Fruit fly (Drosophila melanogaster): ENCODE results near the gene CG33995.

CG33995 gene

dm6 chr2L:5036120-5036519 is 7.0 kb upstream of the CG33995 start:
- TF ChIP-seq Crg-1 (GFP tag; optimal IDR thresholded peaks at IDR 0.05) (no peak), Mnt (GFP tag; optimal IDR thresholded peaks at IDR 0.05) (no peak), CG1620 (GFP tag; optimal IDR thresholded peaks at IDR 0.05) (no peak), CG14711 (tag; optimal IDR thresholded peaks at IDR 0.05) (no peak), toe (GFP tag; optimal IDR thresholded peaks at IDR 0.05) (no peak), cnc (optimal IDR thresholded peaks at IDR 0.05) (no peak), ovo (GFP tag; optimal IDR thresholded peaks at IDR 0.05) (no peak), tj (GFP tag; optimal IDR thresholded peaks at IDR 0.05) (no peak), CG7045 (GFP tag; optimal IDR thresholded peaks at IDR 0.05) (no peak), kay (GFP tag; ENCODE audit: borderline replicate concordance) (no peak), Hr96 (GFP tag; optimal IDR thresholded peaks at IDR 0.05) (no peak)

DNA sequence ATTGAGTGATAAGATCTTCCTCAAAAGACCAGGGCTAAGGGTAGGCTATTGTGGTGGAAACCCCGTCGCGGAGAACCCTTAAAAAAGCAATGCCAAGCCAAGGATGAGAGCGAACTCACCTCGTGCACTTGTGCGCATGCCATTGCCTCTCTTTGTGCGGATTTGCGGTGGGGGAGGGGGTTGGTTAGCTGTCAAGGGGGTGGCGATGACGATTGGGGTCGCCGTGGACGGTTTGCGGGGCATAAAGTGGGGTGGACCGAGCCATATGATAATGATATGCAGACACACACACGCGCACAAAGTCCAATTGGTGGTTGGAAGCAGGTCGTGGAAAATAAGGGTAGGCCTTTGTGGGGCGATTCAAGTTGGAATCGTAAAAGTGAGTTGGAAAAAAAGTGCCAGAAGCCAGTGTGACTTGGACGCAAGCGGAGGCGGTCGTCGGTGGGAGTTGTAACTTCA is 5.6 kb upstream of the CG33995 start, which contains the start of the genes CG14042 and SP555:
Gene CG14042 (plus strand): TSS at position 308 of the 459 bp plus-strand sequence.
Gene SP555 (plus strand): TSS at position 308 of the 459 bp plus-strand sequence.
- no peak for TF ChIP-seq Crg-1 (GFP tag; optimal IDR thresholded peaks at IDR 0.05)
- no peak for TF ChIP-seq CG11617 (GFP tag; optimal IDR thresholded peaks at IDR 0.05)
- TF ChIP-seq pad (GFP tag; optimal IDR thresholded peaks at IDR 0.05): peak; percentile 18
- no peak for TF ChIP-seq Clk (GFP tag; optimal IDR thresholded peaks at IDR 0.05)

DNA sequence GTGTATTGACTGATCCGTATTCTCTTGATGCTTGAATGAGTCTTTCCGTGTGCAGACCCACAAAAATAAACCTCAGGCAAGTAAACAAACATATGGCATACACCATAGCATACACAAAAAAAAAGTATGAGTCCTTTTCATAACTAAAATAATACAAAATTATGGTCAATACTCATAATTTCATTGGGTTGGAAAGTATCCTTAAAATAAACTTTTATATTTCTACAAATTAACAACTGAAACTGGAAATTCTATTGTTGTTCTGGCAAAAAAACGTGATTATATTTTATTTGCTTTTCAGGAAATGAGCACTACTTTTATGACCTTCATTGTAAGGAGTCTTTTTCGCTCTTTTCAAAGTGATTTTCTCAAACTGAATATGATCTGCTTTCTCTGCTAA is 994 bp upstream of the CG33995 start:
- TF ChIP-seq Clk (GFP tag; optimal IDR thresholded peaks at IDR 0.05) (no peak), cnc (optimal IDR thresholded peaks at IDR 0.05) (no peak)

DNA sequence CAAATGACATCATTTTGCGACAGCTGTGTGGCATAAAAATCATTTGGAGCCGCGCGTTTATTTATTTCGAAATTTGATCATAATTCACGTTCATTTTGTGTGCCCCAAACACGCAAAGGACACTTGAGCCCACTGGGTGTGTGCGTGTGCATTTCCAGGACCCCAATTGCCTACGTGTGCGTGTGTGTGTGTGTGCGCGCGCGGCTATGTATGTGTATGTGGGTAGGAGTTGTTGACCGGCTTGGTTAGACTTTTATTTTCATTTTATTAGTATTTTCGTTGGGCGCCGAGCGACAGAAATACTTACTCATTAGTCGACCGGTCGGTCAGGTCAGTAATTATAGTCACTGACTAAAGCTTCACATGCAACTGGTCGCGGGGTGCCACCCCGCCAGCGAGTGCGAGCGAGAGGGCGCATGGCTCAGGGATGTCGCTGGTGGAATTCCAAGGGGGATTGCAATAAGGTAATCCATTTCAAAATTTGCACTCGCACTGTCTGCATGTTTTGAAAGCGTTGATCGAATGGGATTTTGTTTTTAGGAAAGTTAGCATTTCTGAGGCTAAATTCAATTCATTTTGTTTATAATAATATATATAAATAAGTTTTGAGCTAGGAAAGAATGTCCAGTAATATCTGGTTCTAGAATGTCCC is 551 bp downstream of the CG33995 start:
- TF ChIP-seq tj (GFP tag; optimal IDR thresholded peaks at IDR 0.05): no peak
- no peak for TF ChIP-seq cnc (optimal IDR thresholded peaks at IDR 0.05)
- TF ChIP-seq pad (GFP tag; optimal IDR thresholded peaks at IDR 0.05): no peak
- no peak for TF ChIP-seq Clk (GFP tag; optimal IDR thresholded peaks at IDR 0.05)
- no peak for TF ChIP-seq CG11617 (GFP tag; optimal IDR thresholded peaks at IDR 0.05)
- peak; percentile 22 for TF ChIP-seq CG14711 (tag; optimal IDR thresholded peaks at IDR 0.05)
- TF ChIP-seq CG33017 (tag; optimal IDR thresholded peaks at IDR 0.05): no peak
- TF ChIP-seq CG7045 (GFP tag; optimal IDR thresholded peaks at IDR 0.05): peak; percentile 59
- TF ChIP-seq Hr96 (GFP tag; optimal IDR thresholded peaks at IDR 0.05): no peak
- TF ChIP-seq ovo (GFP tag; optimal IDR thresholded peaks at IDR 0.05): no peak
- TF ChIP-seq toe (GFP tag; optimal IDR thresholded peaks at IDR 0.05): no peak
- TF ChIP-seq CG1620 (GFP tag; optimal IDR thresholded peaks at IDR 0.05): no peak
- peak; percentile 12 for TF ChIP-seq Mnt (GFP tag; optimal IDR thresholded peaks at IDR 0.05)
- TF ChIP-seq CG5204 (GFP tag; optimal IDR thresholded peaks at IDR 0.05): peak; percentile 30
- TF ChIP-seq CG7101 (tag; optimal IDR thresholded peaks at IDR 0.05): peak; percentile 6
- TF ChIP-seq kay (GFP tag; ENCODE audit: borderline replicate concordance): no peak
- peak; percentile 40 for TF ChIP-seq CG12768 (GFP tag; optimal IDR thresholded peaks at IDR 0.05)
- TF ChIP-seq Crg-1 (GFP tag; optimal IDR thresholded peaks at IDR 0.05): no peak
- TF ChIP-seq bab1 (GFP tag; optimal IDR thresholded peaks at IDR 0.05): no peak
- no peak for TF ChIP-seq cic (GFP tag; optimal IDR thresholded peaks at IDR 0.05)

- TF ChIP-seq cic (GFP tag; optimal IDR thresholded peaks at IDR 0.05): no peak
- TF ChIP-seq cnc (optimal IDR thresholded peaks at IDR 0.05): no peak
- no peak for TF ChIP-seq ovo (GFP tag; optimal IDR thresholded peaks at IDR 0.05)
- no peak for TF ChIP-seq CG12768 (GFP tag; optimal IDR thresholded peaks at IDR 0.05)
- TF ChIP-seq toe (GFP tag; optimal IDR thresholded peaks at IDR 0.05): no peak
- no peak for TF ChIP-seq kay (GFP tag; ENCODE audit: borderline replicate concordance)
- no peak for TF ChIP-seq pad (GFP tag; optimal IDR thresholded peaks at IDR 0.05)
- TF ChIP-seq CG14711 (tag; optimal IDR thresholded peaks at IDR 0.05): no peak
- no peak for TF ChIP-seq CG1620 (GFP tag; optimal IDR thresholded peaks at IDR 0.05)
- TF ChIP-seq Crg-1 (GFP tag; optimal IDR thresholded peaks at IDR 0.05): no peak
- TF ChIP-seq CG7101 (tag; optimal IDR thresholded peaks at IDR 0.05): no peak
- TF ChIP-seq bab1 (GFP tag; optimal IDR thresholded peaks at IDR 0.05): no peak
- TF ChIP-seq Mnt (GFP tag; optimal IDR thresholded peaks at IDR 0.05): no peak
Observed at dm6 chr2L:5044361-5044891, 1.4 kb downstream of the CG33995 start, which contains the start of gene CG31650. TSS of gene CG31650 (minus strand) at chr2L:5044712.

DNA sequence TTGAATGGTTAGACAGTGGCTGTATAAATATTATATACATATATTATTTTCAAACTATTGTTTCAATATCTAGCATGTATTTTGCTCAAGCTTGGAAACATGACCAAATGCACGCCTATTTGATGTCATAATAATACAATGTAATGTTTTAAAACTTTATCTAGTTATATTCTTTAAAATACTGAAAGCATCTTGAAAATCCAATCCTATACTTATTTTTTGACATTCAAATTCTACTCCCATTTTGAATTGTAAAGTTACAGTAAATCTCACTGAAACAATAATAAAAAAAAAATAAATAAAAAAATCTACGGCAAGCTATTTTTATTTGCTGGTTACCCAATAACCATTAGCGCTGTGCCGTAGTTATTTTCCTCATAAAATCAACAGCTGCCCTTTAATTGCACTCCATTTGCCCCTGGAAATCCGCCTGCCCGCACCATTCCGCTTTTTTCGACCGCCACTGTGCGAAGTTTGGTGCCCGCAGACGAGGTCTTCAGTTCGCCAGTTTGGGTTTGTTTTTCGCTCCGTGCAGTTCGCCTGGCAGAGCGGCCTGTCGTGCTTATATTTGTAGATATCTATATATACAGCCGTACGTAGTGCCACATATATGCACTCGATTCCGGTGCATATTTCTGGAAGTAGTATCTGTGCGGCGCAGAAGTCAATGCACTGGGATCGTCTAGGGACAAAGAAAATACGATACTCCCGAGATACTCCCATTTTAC is 2.0 kb downstream of the CG33995 start:
- TF ChIP-seq CG14711 (tag; optimal IDR thresholded peaks at IDR 0.05): no peak
- TF ChIP-seq Hr96 (GFP tag; optimal IDR thresholded peaks at IDR 0.05): no peak
- peak; percentile 66 for TF ChIP-seq kay (GFP tag; ENCODE audit: borderline replicate concordance)
- peak; percentile 48 for TF ChIP-seq CG7101 (tag; optimal IDR thresholded peaks at IDR 0.05)
- TF ChIP-seq ovo (GFP tag; optimal IDR thresholded peaks at IDR 0.05): peak; percentile 58
- no peak for TF ChIP-seq Clk (GFP tag; optimal IDR thresholded peaks at IDR 0.05)
- peak; percentile 34 for TF ChIP-seq Crg-1 (GFP tag; optimal IDR thresholded peaks at IDR 0.05)
- TF ChIP-seq CG7045 (GFP tag; optimal IDR thresholded peaks at IDR 0.05): no peak
- TF ChIP-seq tj (GFP tag; optimal IDR thresholded peaks at IDR 0.05): peak; percentile 26
- TF ChIP-seq CG33017 (tag; optimal IDR thresholded peaks at IDR 0.05): peak; percentile 57
- TF ChIP-seq pad (GFP tag; optimal IDR thresholded peaks at IDR 0.05): peak; percentile 18
- peak; percentile 15 for TF ChIP-seq CG5204 (GFP tag; optimal IDR thresholded peaks at IDR 0.05)
- TF ChIP-seq cic (GFP tag; optimal IDR thresholded peaks at IDR 0.05): peak; percentile 13
- peak; percentile 57 for TF ChIP-seq CG11617 (GFP tag; optimal IDR thresholded peaks at IDR 0.05)
- no peak for TF ChIP-seq cnc (optimal IDR thresholded peaks at IDR 0.05)
- no peak for TF ChIP-seq toe (GFP tag; optimal IDR thresholded peaks at IDR 0.05)
- TF ChIP-seq CG1620 (GFP tag; optimal IDR thresholded peaks at IDR 0.05): peak; percentile 4
- TF ChIP-seq CG12768 (GFP tag; optimal IDR thresholded peaks at IDR 0.05): peak; percentile 10
- TF ChIP-seq bab1 (GFP tag; optimal IDR thresholded peaks at IDR 0.05): no peak
- peak; percentile 33 for TF ChIP-seq Mnt (GFP tag; optimal IDR thresholded peaks at IDR 0.05)

All from whole organism, adult.